Fruit fly (Drosophila melanogaster) whole organism, embryonic: ENCODE measurements around the gene CG4770.

Experiments used
- Atf3 ChIP-seq: fragments of 200-800 bp; sonication (Bioruptor generic); optimal IDR thresholded peaks from 3 replicates; lab custom pipeline; 2016; ENCODE audit warnings: missing biosample characterization, missing genetic modification characterization
- B-H1 ChIP-seq: fragments of 200-800 bp; sonication (Bioruptor generic); IDR thresholded peaks from 3 replicates; pipeline ENCODE4 v1.3.6; 2022; ENCODE audit warnings: missing biosample characterization, missing genetic modification characterization
- CG10366 ChIP-seq: fragments of 200-800 bp; sonication (Bioruptor generic); IDR thresholded peaks from 2 replicates; pipeline ENCODE4 v1.3.6; 2022; ENCODE audit warnings: missing biosample characterization, missing genetic modification characterization
- CG11085 ChIP-seq: fragments of 200-800 bp; sonication (Bioruptor generic); IDR thresholded peaks from 2 replicates; pipeline ENCODE4 v1.3.6; 2022; ENCODE audit warnings: missing biosample characterization, missing genetic modification characterization
- CG11456 ChIP-seq: fragments of 200-800 bp; sonication (Bioruptor generic); IDR thresholded peaks from 3 replicates; pipeline ENCODE4 v1.3.6; 2022; ENCODE audit warnings: missing biosample characterization, missing genetic modification characterization
- CG12659 ChIP-seq: fragments of 200-800 bp; sonication (Bioruptor generic); optimal IDR thresholded peaks from 3 replicates; lab custom pipeline; 2017; ENCODE audit warnings: mild to moderate bottlenecking, missing biosample characterization, missing genetic modification reagents, missing genetic modification characterization
- CG12942 ChIP-seq: fragments of 200-800 bp; sonication (Bioruptor generic); optimal IDR thresholded peaks from 3 replicates; lab custom pipeline; 2016; ENCODE audit warnings: missing biosample characterization, missing genetic modification characterization
- CG15269 ChIP-seq: fragments of 200-800 bp; sonication (Bioruptor generic); optimal IDR thresholded peaks from 2 replicates; lab custom pipeline; 2018; ENCODE audit warnings: missing biosample characterization, mild to moderate bottlenecking, missing genetic modification characterization, moderate library complexity
- CG17385 ChIP-seq: fragments of 200-800 bp; sonication (Bioruptor generic); optimal IDR thresholded peaks from 3 replicates; lab custom pipeline; 2018; ENCODE audit warnings: missing biosample characterization, mild to moderate bottlenecking, missing genetic modification characterization
- CG17612 ChIP-seq: fragments of 200-800 bp; sonication (Bioruptor generic); IDR thresholded peaks from 2 replicates; pipeline ENCODE4 v1.3.6; 2022; ENCODE audit warnings: missing biosample characterization, missing genetic modification characterization
- CG17829 ChIP-seq: fragments of 200-800 bp; optimal IDR thresholded peaks from 2 replicates; lab custom pipeline; 2019; ENCODE audit warnings: missing biosample characterization, mild to moderate bottlenecking, missing genetic modification characterization, moderate library complexity
- CG2875 ChIP-seq: fragments of 200-800 bp; sonication (Bioruptor generic); optimal IDR thresholded peaks from 2 replicates; lab custom pipeline; 2017; ENCODE audit warnings: missing biosample characterization, mild to moderate bottlenecking, missing genetic modification characterization, missing genetic modification reagents
- CG3281 ChIP-seq: fragments of 200-800 bp; sonication (Bioruptor generic); optimal IDR thresholded peaks from 3 replicates; lab custom pipeline; 2017; ENCODE audit warnings: missing biosample characterization, mild to moderate bottlenecking, missing genetic modification characterization
- CG3407 ChIP-seq: fragments of 200-800 bp; sonication (Bioruptor generic); optimal IDR thresholded peaks from 2 replicates; lab custom pipeline; 2018; ENCODE audit warnings: missing biosample characterization, mild to moderate bottlenecking, missing genetic modification characterization
- CG34376 ChIP-seq: fragments of 200-800 bp; sonication (Bioruptor generic); optimal IDR thresholded peaks from 2 replicates; lab custom pipeline; 2018; ENCODE audit warnings: missing biosample characterization, mild to moderate bottlenecking, missing genetic modification characterization
- CG4328 ChIP-seq: fragments of 200-800 bp; sonication (Bioruptor generic); optimal IDR thresholded peaks from 3 replicates; lab custom pipeline; 2017; ENCODE audit warnings: missing biosample characterization, missing genetic modification reagents, missing genetic modification characterization
- CG4404 ChIP-seq: fragments of 200-800 bp; sonication (Bioruptor generic); IDR thresholded peaks from 2 replicates; pipeline ENCODE4 v1.3.6; 2022; ENCODE audit warnings: missing biosample characterization, missing genetic modification characterization
- CG4424 ChIP-seq: fragments of 200-800 bp; sonication (Bioruptor generic); optimal IDR thresholded peaks from 3 replicates; lab custom pipeline; 2016; ENCODE audit warnings: missing biosample characterization, missing genetic modification characterization
- CG7556 ChIP-seq: fragments of 200-800 bp; sonication (Bioruptor generic); optimal IDR thresholded peaks from 2 replicates; lab custom pipeline; 2017; ENCODE audit warnings: missing biosample characterization, mild to moderate bottlenecking, missing genetic modification characterization
- CG7963 ChIP-seq: fragments of 200-800 bp; sonication (Bioruptor generic); IDR thresholded peaks from 3 replicates; pipeline ENCODE4 v1.3.6; 2022; ENCODE audit warnings: missing biosample characterization, missing genetic modification characterization; ENCODE audit not compliant: partially characterized antibody
- CTCF ChIP-seq: fragments of 200-800 bp; sonication (Bioruptor generic); optimal IDR thresholded peaks from 2 replicates; lab custom pipeline; 2017; ENCODE audit warnings: missing biosample characterization, mild to moderate bottlenecking, missing genetic modification characterization, moderate library complexity
- Dref ChIP-seq: fragments of 200-800 bp; sonication (Bioruptor generic); IDR thresholded peaks from 2 replicates; pipeline ENCODE4 v1.3.6; 2022; ENCODE audit warnings: missing biosample characterization, missing genetic modification characterization
- Ets97D ChIP-seq: fragments of 200-800 bp; sonication (Bioruptor generic); optimal IDR thresholded peaks from 3 replicates; lab custom pipeline; 2016; ENCODE audit warnings: missing biosample characterization, missing genetic modification characterization
- HLH4C ChIP-seq: fragments of 200-800 bp; sonication (Bioruptor generic); IDR thresholded peaks from 3 replicates; pipeline ENCODE4 v1.3.6; 2022; ENCODE audit warnings: missing biosample characterization, missing genetic modification characterization; ENCODE audit not compliant: partially characterized antibody
- Hand ChIP-seq: fragments of 200-800 bp; sonication (Bioruptor generic); optimal IDR thresholded peaks from 2 replicates; lab custom pipeline; 2017; ENCODE audit warnings: mild to moderate bottlenecking, missing biosample characterization, missing genetic modification reagents, missing genetic modification characterization
- Hmr ChIP-seq: fragments of 200-800 bp; sonication (Bioruptor generic); optimal IDR thresholded peaks from 3 replicates; lab custom pipeline; 2017; ENCODE audit warnings: mild to moderate bottlenecking, missing biosample characterization, missing genetic modification reagents, missing genetic modification characterization
- NFAT ChIP-seq: fragments of 200-800 bp; sonication (Bioruptor generic); IDR thresholded peaks from 2 replicates; pipeline ENCODE4 v1.3.6; 2022; ENCODE audit warnings: missing biosample characterization, missing genetic modification characterization
- Nf-YB ChIP-seq: fragments of 200-800 bp; sonication (Bioruptor generic); optimal IDR thresholded peaks from 3 replicates; lab custom pipeline; 2019; ENCODE audit warnings: missing biosample characterization, mild to moderate bottlenecking, missing genetic modification characterization, moderate library complexity
- Opbp ChIP-seq: fragments of 200-800 bp; sonication (Bioruptor generic); IDR thresholded peaks from 3 replicates; pipeline ENCODE4 v1.3.6; 2022; ENCODE audit warnings: missing biosample characterization, missing genetic modification characterization; ENCODE audit not compliant: partially characterized antibody
- Six4 ChIP-seq: fragments of 200-800 bp; sonication (Bioruptor generic); optimal IDR thresholded peaks from 2 replicates; lab custom pipeline; 2016; ENCODE audit warnings: missing biosample characterization, missing genetic modification characterization
- Stat92E ChIP-seq, 3 experiments: fragments of >200 bp in 2 of 3; fragments of 200-800 bp in 1 of 3; sonication (Bioruptor generic) in 1 of 3; optimal IDR thresholded peaks; 2 replicates each; lab custom pipeline; 2017 to 2019; ENCODE audit warnings: missing biosample characterization in 3 of 3, missing genetic modification characterization in 3 of 3, mild to moderate bottlenecking in 1 of 3, moderate library complexity in 1 of 3
- az2 ChIP-seq: fragments of 200-800 bp; sonication (Bioruptor generic); optimal IDR thresholded peaks from 3 replicates; lab custom pipeline; 2016; ENCODE audit warnings: missing biosample characterization, missing genetic modification characterization
- bab2 ChIP-seq: fragments of 200-800 bp; sonication (Bioruptor generic); optimal IDR thresholded peaks from 2 replicates; lab custom pipeline; 2016; ENCODE audit warnings: missing biosample characterization, missing genetic modification characterization
- br ChIP-seq: fragments of >200 bp; optimal IDR thresholded peaks from 2 replicates; lab custom pipeline; 2017
- dan ChIP-seq: fragments of 200-800 bp; sonication (Bioruptor generic); IDR thresholded peaks from 2 replicates; pipeline ENCODE4 v1.3.6; 2022; ENCODE audit warnings: missing biosample characterization, missing genetic modification characterization
- danr ChIP-seq: fragments of 200-800 bp; sonication (Bioruptor generic); IDR thresholded peaks from 2 replicates; pipeline ENCODE4 v1.3.6; 2022; ENCODE audit warnings: missing biosample characterization, missing genetic modification characterization
- eyg ChIP-seq: fragments of 200-800 bp; sonication (Bioruptor generic); optimal IDR thresholded peaks from 3 replicates; lab custom pipeline; 2016; ENCODE audit warnings: missing biosample characterization, missing genetic modification characterization
- fd102C ChIP-seq: fragments of 200-800 bp; sonication (Bioruptor generic); optimal IDR thresholded peaks from 2 replicates; lab custom pipeline; 2018; ENCODE audit warnings: missing biosample characterization, mild to moderate bottlenecking, missing genetic modification characterization, moderate library complexity
- gem ChIP-seq: fragments of 200-800 bp; sonication (Bioruptor generic); optimal IDR thresholded peaks from 2 replicates; lab custom pipeline; 2019; ENCODE audit warnings: missing biosample characterization, mild to moderate bottlenecking, missing genetic modification characterization, moderate library complexity
- gsb ChIP-seq: fragments of 200-800 bp; sonication (Bioruptor generic); IDR thresholded peaks from 2 replicates; pipeline ENCODE4 v1.3.6; 2022; ENCODE audit warnings: missing biosample characterization, missing genetic modification characterization
- gsb-n ChIP-seq: fragments of 200-800 bp; sonication (Bioruptor generic); optimal IDR thresholded peaks from 3 replicates; lab custom pipeline; 2018; ENCODE audit warnings: missing biosample characterization, mild to moderate bottlenecking, missing genetic modification characterization
- gt ChIP-seq: fragments of 200-800 bp; sonication (Bioruptor generic); IDR thresholded peaks from 2 replicates; pipeline ENCODE4 v1.3.6; 2022; ENCODE audit warnings: missing biosample characterization, missing genetic modification characterization
- jumu ChIP-seq: fragments of 200-800 bp; sonication (Bioruptor generic); optimal IDR thresholded peaks from 3 replicates; lab custom pipeline; 2016; ENCODE audit warnings: missing biosample characterization, missing genetic modification characterization
- kah ChIP-seq: fragments of 200-800 bp; sonication (Bioruptor generic); optimal IDR thresholded peaks from 2 replicates; lab custom pipeline; 2018; ENCODE audit warnings: missing biosample characterization, mild to moderate bottlenecking, missing genetic modification characterization
- lmd ChIP-seq: fragments of 200-800 bp; sonication (Bioruptor generic); IDR thresholded peaks from 2 replicates; pipeline ENCODE4 v1.3.6; 2022; ENCODE audit warnings: missing biosample characterization, missing genetic modification characterization
- lola ChIP-seq, 3 experiments: fragments of >200 bp in 2 of 3; fragments of 200-800 bp in 1 of 3; sonication (Bioruptor generic) in 1 of 3; optimal IDR thresholded peaks; 2 replicates each; lab custom pipeline; 2017 to 2019; ENCODE audit warnings: missing biosample characterization in 3 of 3, missing genetic modification characterization in 3 of 3, mild to moderate bottlenecking in 1 of 3, moderate library complexity in 1 of 3
- nmo ChIP-seq: fragments of 200-800 bp; sonication (Bioruptor generic); optimal IDR thresholded peaks from 2 replicates; lab custom pipeline; 2018; ENCODE audit warnings: missing biosample characterization, mild to moderate bottlenecking, missing genetic modification characterization, moderate library complexity
- sob ChIP-seq: fragments of 200-800 bp; sonication (Bioruptor generic); IDR thresholded peaks from 2 replicates; pipeline ENCODE4 v1.3.6; 2022; ENCODE audit warnings: missing biosample characterization, missing genetic modification characterization
- tgo ChIP-seq: fragments of 200-800 bp; sonication (Bioruptor generic); IDR thresholded peaks from 3 replicates; pipeline ENCODE4 v1.3.6; 2022; ENCODE audit warnings: missing biosample characterization, missing genetic modification characterization
- trem ChIP-seq: fragments of 200-800 bp; optimal IDR thresholded peaks from 3 replicates; lab custom pipeline; 2019; ENCODE audit warnings: missing biosample characterization, mild to moderate bottlenecking, missing genetic modification characterization, moderate library complexity
- ttk ChIP-seq: fragments of 200-800 bp; sonication (Bioruptor generic); IDR thresholded peaks from 2 replicates; pipeline ENCODE4 v2.1.2; 2022; ENCODE audit warnings: missing biosample characterization, missing genetic modification characterization

Gene CG4770

dm6 chr3R:19905932-19906439 lies 12.3 kb upstream of the CG4770 start (continued):
- TF ChIP-seq CG11085 (GFP tag; lab: Robert Waterston, UW), result no peak
- TF ChIP-seq tgo (GFP tag; lab: Robert Waterston, UW), result peak; percentile 84
- no peak for TF ChIP-seq dan (GFP tag; lab: Robert Waterston, UW)
- TF ChIP-seq CTCF (GFP tag; lab: Kevin White, UChicago), result peak; percentile 25
- peak; percentile 82 for TF ChIP-seq gem (tag; lab: Kevin White, UChicago)
- TF ChIP-seq CG12659 (GFP tag; lab: Kevin White, UChicago), result peak; percentile 80
- peak; percentile 83 for TF ChIP-seq sob (GFP tag; lab: Robert Waterston, UW)
- TF ChIP-seq jumu (GFP tag; lab: Kevin White, UChicago), result peak; percentile 52
- no peak for TF ChIP-seq Stat92E (GFP tag; optimal IDR thresholded peaks at IDR 0.05; lab: Kevin White, UChicago)
- peak; percentile 82 for TF ChIP-seq danr (GFP tag; lab: Robert Waterston, UW)
- TF ChIP-seq CG34376, result peak; percentile 44
- TF ChIP-seq CG2875 (GFP tag; lab: Kevin White, UChicago), result peak; percentile 50
- peak; percentile 12 for TF ChIP-seq CG4328
- peak; percentile 82 for TF ChIP-seq Hmr (GFP tag; lab: Kevin White, UChicago)
- TF ChIP-seq CG17612 (GFP tag; lab: Robert Waterston, UW), result no peak
- peak; percentile 76; the same call in 2 of the 3 replicates for TF ChIP-seq B-H1 (GFP tag; lab: Robert Waterston, UW)
- TF ChIP-seq Nf-YB (GFP tag; lab: Kevin White, UChicago), result peak; percentile 57
- peak; percentile 83 for TF ChIP-seq CG15269 (tag; lab: Kevin White, UChicago)
- peak; percentile 27 for TF ChIP-seq ttk
- peak in 1 of 3 experiments; percentile 38 for TF ChIP-seq lola (GFP tag; optimal IDR thresholded peaks at IDR 0.05; lab: Kevin White, UChicago)
- TF ChIP-seq trem (tag; lab: Kevin White, UChicago), result peak; percentile 36
- peak; percentile 80 for TF ChIP-seq CG11456 (GFP tag; lab: Robert Waterston, UW)
- peak; percentile 59 for TF ChIP-seq CG17385 (GFP tag; lab: Kevin White, UChicago)
- TF ChIP-seq CG12942, result peak; percentile 65
- TF ChIP-seq gt, result no peak
- TF ChIP-seq CG7963, result no peak
- TF ChIP-seq bab2 (GFP tag; lab: Kevin White, UChicago), result peak; percentile 89
- TF ChIP-seq Opbp (GFP tag; lab: Robert Waterston, UW), result no peak
- TF ChIP-seq Ets97D (GFP tag; lab: Kevin White, UChicago), result no peak
- peak; percentile 27 for TF ChIP-seq eyg (GFP tag; lab: Kevin White, UChicago)
- peak; percentile 74 for TF ChIP-seq NFAT (GFP tag; lab: Robert Waterston, UW)
- peak; percentile 23 for TF ChIP-seq gsb-n (tag; lab: Kevin White, UChicago)
- TF ChIP-seq Six4, result peak; percentile 26
- TF ChIP-seq kah (GFP tag; lab: Kevin White, UChicago), result peak; percentile 15
- peak; percentile 62 for TF ChIP-seq CG4424
- peak; percentile 74 for TF ChIP-seq CG17829 (tag; lab: Kevin White, UChicago)
- peak; percentile 66 for TF ChIP-seq CG4404 (GFP tag; lab: Robert Waterston, UW)
- TF ChIP-seq gsb (GFP tag; lab: Robert Waterston, UW), result peak; percentile 70
- TF ChIP-seq Hand (GFP tag; lab: Kevin White, UChicago), result peak; percentile 63
- no peak for TF ChIP-seq fd102C (GFP tag; lab: Kevin White, UChicago)
- peak; percentile 83 for TF ChIP-seq CG10366
- TF ChIP-seq CG7556, result peak; percentile 69
- peak; percentile 49 for TF ChIP-seq nmo (GFP tag; lab: Kevin White, UChicago)
- no peak for TF ChIP-seq CG3407 (GFP tag; lab: Kevin White, UChicago)
- peak; percentile 79 for TF ChIP-seq CG3281 (GFP tag; lab: Kevin White, UChicago)
- peak; percentile 61 for TF ChIP-seq Atf3 (GFP tag; lab: Kevin White, UChicago)
- TF ChIP-seq HLH4C, result no peak
- TF ChIP-seq lmd (GFP tag; lab: Robert Waterston, UW), result peak; percentile 89
- TF ChIP-seq br (lab: Kevin White, UChicago), result no peak
- TF ChIP-seq Dref (GFP tag; lab: Robert Waterston, UW), result no peak
- TF ChIP-seq az2 (GFP tag; lab: Kevin White, UChicago), result peak; percentile 79
